Worm (Caenorhabditis elegans) whole organism, L2 larva: ENCODE results near the gene max-2.

Source experiments
- mbf-1 ChIP-seq: sonication (generic microtip); optimal IDR thresholded peaks from 2 replicates; lab custom pipeline; 2017; ENCODE audit warnings: missing biosample characterization, missing genetic modification characterization
- nhr-25 ChIP-seq: fragments of 150-350 bp; sonication (generic microtip); optimal IDR thresholded peaks from 3 replicates; lab custom pipeline; 2014; ENCODE audit warnings: missing biosample characterization, missing genetic modification characterization

DNA sequence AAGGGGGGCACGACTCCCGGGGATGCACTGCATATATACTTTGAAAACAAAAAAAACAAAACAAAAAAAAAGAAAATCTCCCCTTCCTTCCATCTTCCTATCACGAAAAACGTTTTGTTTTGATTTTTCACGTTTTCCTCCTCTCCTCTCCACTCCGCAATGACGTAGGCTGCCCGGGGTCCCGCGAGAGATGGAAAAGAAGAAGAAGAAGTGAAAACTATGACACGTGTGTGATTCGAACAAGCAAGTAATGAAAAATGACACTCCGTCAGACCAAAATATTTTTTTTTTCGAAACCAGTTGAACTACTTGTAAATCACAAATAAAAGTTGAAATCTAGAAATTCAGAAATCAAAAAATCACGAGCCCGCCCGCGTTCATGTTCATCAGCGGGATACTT lies 39.6 kb upstream of the max-2 start:
- TF ChIP-seq nhr-25 (tag; lab: Kevin White, UChicago) = no peak
- no peak for TF ChIP-seq mbf-1 (tag; lab: Kevin White, UChicago)
